Fruit fly (Drosophila melanogaster) whole organism, larva: ENCODE measurements around the gene CG7299.

Experiments
- noc ChIP-seq: fragments of 200-800 bp; sonication (Bioruptor generic); optimal IDR thresholded peaks from 3 replicates; lab custom pipeline; 2019; ENCODE audit warnings: missing biosample characterization, mild to moderate bottlenecking, missing genetic modification characterization, moderate library complexity

The CG7299 gene

DNA sequence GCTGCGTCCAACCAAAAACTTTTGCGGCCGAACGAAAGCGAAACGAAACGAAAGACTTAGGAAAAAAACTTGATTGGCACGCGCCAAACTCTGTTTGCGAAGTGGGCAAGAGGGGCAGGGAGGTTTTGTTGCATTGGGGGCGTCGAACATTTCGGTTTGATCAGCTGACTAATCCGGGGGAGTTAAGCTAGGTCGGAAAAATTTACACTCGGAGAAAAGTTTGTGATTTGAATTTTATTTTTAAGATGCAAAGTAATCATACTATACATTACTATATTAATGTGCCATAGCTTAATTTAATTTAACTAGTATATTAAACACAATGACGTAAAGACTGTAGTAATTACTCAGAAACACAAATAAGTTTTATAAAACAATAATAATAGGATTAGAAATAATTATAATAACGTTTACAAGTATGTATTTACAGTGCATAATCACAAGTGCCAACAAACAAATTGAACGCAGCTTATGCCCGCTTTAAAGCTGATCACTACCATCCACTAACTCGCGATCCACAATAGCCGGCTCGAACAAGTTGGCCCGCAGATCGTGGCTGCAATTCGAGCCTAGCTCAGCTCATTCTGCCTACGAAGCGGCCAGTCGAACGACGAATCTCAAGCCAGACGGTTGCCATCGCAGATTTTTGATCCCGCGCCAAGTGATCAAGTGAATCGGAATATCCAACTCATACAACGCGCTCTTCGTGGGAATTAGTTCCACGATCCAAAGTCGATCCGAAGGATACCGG, 22.5 kb downstream of the CG7299 start, which contains the start of gene CG31871:
TSS of gene CG31871 (plus strand) at position 592 of the 751 bp plus-strand sequence.
- peak; percentile 17 for TF ChIP-seq noc (tag; lab: Kevin White, UChicago)

DNA sequence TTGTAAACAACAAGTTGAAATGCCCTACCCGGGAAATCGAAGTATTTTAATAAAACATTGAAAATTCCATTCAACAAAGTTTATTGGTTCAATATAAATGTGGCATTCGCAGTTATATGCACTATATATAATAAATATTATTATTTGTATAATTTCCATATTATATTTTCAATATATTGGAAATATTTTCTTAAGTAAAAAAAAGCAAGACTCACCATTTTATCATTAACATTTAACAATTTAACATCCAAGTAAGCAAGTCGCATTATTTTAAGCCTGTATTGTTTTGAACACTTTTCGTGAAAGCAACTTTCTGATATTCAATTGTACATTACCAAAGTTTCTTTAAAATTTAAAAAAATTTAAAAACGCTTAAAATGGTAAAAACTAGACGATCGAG, 26.2 kb downstream of the CG7299 start, which contains the start of gene CG45690:
TSS of gene CG45690 (plus strand) at position 301 of the 400 bp plus-strand sequence.
- TF ChIP-seq noc (tag; lab: Kevin White, UChicago): no peak

DNA sequence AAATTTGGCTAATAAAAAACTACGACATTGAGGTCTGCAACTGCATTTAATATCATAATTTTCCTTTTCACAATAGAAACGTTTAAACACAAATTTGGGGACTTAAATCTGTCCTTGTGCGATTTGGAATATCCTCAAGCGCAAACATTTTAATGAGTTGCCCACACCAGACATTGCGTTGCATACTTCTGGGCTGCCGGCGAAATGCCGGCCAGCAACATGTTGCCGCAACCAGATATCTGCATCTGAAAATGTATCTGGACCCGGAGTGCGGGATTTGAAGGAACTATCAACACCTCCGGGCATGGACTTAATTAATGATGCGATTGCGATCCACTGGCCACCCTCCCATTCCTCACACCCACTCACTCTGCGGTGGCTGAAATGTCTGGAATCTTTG, 29.7 kb downstream of the CG7299 start:
- TF ChIP-seq noc (tag; lab: Kevin White, UChicago): no peak

DNA sequence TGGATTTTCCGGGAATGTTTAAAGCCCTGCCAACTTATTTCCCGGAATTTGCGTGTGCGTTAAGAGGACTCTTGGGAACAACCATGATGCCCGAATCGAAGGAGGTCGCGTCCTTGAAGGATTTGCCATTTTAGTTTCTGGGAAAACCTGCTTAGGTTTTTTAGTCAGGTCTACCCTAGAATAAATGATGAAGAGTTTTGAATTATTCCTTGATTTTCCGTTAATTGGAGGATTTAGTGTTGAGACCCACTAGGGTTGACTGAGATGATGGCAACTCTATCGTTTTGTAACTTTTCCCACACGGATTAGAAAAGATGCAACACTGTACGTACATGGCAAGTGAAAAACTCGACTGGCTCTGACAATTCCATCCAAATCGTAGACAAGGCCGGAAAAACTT, 32.9 kb downstream of the CG7299 start, which contains the start of gene dbf:
TSS of gene dbf (plus strand) at position 301 of the 400 bp plus-strand sequence.
- no peak for TF ChIP-seq noc (tag; lab: Kevin White, UChicago)

DNA sequence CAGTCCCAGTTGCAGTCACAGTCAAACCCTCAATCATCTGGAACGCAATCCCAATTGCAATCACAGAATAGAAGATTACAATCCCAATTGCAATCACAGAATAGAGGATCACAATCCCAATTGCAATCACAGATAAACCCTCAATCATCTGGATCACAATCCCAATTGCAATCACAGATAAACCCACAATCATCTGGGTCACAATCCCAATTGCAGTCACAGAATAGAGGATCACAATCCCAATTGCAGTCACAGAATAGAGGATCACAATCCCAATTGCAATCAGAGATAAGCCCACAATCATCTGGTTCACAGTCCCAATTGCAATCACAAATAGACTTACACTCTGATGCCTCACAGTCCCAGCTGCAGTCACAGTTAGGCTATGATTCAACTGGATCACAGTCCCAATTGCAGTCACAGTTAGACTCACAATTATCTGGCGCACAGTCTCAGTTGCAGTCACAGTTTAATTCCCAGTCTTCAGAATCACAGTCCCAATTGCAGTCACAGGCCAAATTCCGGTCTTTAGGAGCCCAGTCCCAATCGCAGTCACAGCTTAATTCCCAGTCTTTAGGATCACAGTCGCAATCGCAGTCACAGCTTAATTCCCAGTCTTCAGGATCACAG, 36.4 kb downstream of the CG7299 start:
- TF ChIP-seq noc (tag; lab: Kevin White, UChicago): no peak

DNA sequence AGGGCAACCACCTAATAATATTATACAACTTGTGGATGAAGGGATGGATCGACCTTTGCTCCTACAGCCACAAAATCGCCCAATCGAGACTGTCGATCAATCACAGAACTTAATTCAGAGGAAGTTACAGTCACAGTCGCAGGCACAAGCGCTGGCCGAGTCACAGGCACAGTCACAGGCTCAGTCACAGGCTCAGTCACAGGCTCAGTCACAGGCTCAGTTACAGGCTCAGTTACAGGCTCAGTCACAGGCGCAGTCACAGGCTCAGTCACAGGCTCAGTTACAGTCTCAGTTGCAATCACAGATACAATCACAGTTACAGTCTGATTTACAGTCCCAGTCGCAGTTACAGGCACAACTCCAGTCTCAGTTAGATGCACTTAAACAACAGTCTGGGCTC, 37.5 kb downstream of the CG7299 start:
- TF ChIP-seq noc (tag; lab: Kevin White, UChicago): no peak

DNA sequence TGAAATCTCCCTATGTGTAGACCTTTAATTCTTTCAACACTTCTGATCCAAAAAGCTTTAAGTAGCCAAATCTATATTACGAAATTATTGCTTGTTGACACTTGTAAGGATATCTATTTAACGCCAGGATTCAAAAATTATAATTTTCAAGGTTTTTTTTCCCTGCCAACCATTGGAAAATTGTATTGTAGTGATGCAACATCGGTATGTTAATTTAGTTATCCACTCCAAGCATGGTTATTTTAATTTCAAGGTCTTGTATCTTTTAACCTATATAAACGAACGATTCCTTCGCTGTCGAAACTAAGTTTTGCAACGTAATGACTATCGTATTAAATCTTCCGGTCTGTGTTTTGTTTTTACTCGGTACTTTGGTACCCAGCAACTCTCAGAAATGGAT, 38.1 kb downstream of the CG7299 start, which contains the start of gene CG17097:
TSS of gene CG17097 (plus strand) at position 301 of the 400 bp plus-strand sequence.
- TF ChIP-seq noc (tag; lab: Kevin White, UChicago): no peak

DNA sequence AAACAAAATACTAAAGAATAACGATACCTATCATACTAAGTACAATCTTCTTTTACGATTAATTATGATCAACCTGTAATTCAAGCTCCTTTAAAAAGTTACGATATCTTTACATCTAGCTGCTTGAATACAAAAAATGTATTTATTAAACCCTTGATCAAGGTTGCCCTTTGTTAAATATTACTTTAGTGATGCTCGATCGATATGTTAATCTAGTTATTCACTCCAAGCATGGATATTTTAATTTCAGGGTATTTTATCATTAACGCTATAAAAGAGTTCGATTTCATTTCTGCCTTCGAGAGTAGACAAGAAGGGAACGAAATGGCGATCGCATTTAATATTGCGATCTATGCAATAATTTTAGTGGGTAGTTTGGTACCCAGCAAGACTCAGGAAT, 40.5 kb downstream of the CG7299 start, which contains the start of gene CG18284:
TSS of gene CG18284 (plus strand) at position 301 of the 400 bp plus-strand sequence.
- TF ChIP-seq noc (tag; lab: Kevin White, UChicago): no peak

DNA sequence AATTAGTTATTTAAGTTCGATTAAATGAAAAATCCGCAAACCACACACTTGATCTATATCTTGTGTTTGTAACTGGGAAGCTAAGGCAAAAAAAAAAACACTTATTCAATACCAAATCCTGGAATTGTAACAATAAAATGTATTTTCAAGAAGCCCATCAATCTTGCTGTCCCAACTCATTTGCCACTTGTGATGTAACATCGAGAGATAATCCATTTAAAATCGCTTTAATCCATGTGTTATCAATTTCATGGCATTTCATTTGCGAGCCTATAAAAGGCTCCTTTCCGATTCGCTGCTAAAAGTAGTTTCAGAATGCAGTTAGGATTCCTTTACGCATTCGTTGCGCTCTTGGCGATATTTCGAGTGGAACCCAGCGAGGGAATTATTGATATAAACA, 44.6 kb downstream of the CG7299 start, which contains the start of gene CG31872:
TSS of gene CG31872 (plus strand) at position 301 of the 400 bp plus-strand sequence.
- no peak for TF ChIP-seq noc (tag; lab: Kevin White, UChicago)

DNA sequence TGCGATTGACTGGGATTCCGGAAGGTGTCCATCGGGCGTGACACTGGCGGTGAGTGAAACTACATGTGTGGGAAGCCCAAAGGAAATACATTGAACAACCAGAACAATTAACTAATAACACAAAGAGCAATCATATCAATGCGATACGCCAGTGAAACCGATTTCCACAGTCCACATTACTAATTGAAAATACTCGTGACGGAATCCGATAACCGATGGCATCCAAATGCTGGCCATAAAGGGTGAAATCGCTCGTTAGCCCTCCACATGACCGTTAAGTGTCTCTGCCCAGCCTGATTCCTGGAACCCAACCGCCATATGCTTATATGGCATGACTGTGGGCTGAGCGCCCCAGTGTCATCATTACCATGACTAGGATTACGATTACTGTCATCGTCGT, 45.8 kb downstream of the CG7299 start, which contains the start of gene CG7329:
TSS of gene CG7329 (minus strand) at position 101 of the 400 bp plus-strand sequence.
- TF ChIP-seq noc (tag; lab: Kevin White, UChicago): no peak
